Fruit fly (Drosophila melanogaster): Measurements from ENCODE around the gene wdb.

dm6 chr3R:27552710-27553109 lies 29.3 kb downstream of the wdb start:
- no peak for TF ChIP-seq CG10348 (GFP tag; IDR thresholded peaks at IDR 0.05)
- no peak for TF ChIP-seq D1 (tag; optimal IDR thresholded peaks at IDR 0.05)

All from whole organism, pupa.